Fruit fly (Drosophila melanogaster): Measurements from ENCODE around the gene RpLP0.

Gene RpLP0

dm6 chr3L:22051152-22051551 lies 24.5 kb upstream of the RpLP0 start (continued):
- no peak for TF ChIP-seq chn (GFP tag; optimal IDR thresholded peaks at IDR 0.05)
- no peak for TF ChIP-seq zen (tag; optimal IDR thresholded peaks at IDR 0.05)
- TF ChIP-seq dmrt11E (tag; optimal IDR thresholded peaks at IDR 0.05) = no peak
- peak; percentile 89 for TF ChIP-seq Deaf1 (tag; optimal IDR thresholded peaks at IDR 0.05)
- peak; percentile 9 for TF ChIP-seq nau (GFP tag; optimal IDR thresholded peaks at IDR 0.05)
- peak; percentile 78 for TF ChIP-seq Adf1 (GFP tag; IDR thresholded peaks at IDR 0.05)
- no peak for TF ChIP-seq Atf6 (GFP tag; IDR thresholded peaks at IDR 0.05)
- TF ChIP-seq jigr1 (GFP tag; IDR thresholded peaks at IDR 0.05) = no peak
- 0 out of 2 replicates have a peak, but pooled peaks have one; percentile 7 for TF ChIP-seq slbo (GFP tag; IDR thresholded peaks at IDR 0.05)
- no peak for TF ChIP-seq fd64A (GFP tag; optimal IDR thresholded peaks at IDR 0.05)
- TF ChIP-seq sd (tag; optimal IDR thresholded peaks at IDR 0.05) = peak; percentile 60
- no peak for TF ChIP-seq Lim3 (GFP tag; IDR thresholded peaks at IDR 0.05)
- peak; percentile 83 for TF ChIP-seq abd-A (tag; optimal IDR thresholded peaks at IDR 0.05)
- TF ChIP-seq sob (GFP tag; IDR thresholded peaks at IDR 0.05) = no peak
- no peak for TF ChIP-seq MESR4 (GFP tag; optimal IDR thresholded peaks at IDR 0.05)
- no peak for TF ChIP-seq ATbp (GFP tag; optimal IDR thresholded peaks at IDR 0.05)
- peak; percentile 53; the same call in 1 of the 3 replicates for TF ChIP-seq so (GFP tag; IDR thresholded peaks at IDR 0.05)
- TF ChIP-seq shn (GFP tag; optimal IDR thresholded peaks at IDR 0.05) = no peak
- TF ChIP-seq CG15601 (tag; optimal IDR thresholded peaks at IDR 0.05) = no peak
- TF ChIP-seq esg (GFP tag; conservative IDR thresholded peaks at IDR 0.05) = no peak
- no peak for TF ChIP-seq CG34376 (GFP tag; optimal IDR thresholded peaks at IDR 0.05)
- no peak for TF ChIP-seq fd96Cb (tag; optimal IDR thresholded peaks at IDR 0.05)
- 0 out of 3 replicates have a peak, but pooled peaks have one; percentile 12 for TF ChIP-seq CG16813 (GFP tag; IDR thresholded peaks at IDR 0.05; ENCODE audit: partially characterized antibody)
- no peak for TF ChIP-seq CG14050 (GFP tag; IDR thresholded peaks at IDR 0.05)
- no peak for TF ChIP-seq CG32772 (GFP tag; IDR thresholded peaks at IDR 0.05)
- TF ChIP-seq CG17568 (GFP tag; optimal IDR thresholded peaks at IDR 0.05) = no peak
- no peak for TF ChIP-seq btn (GFP tag; optimal IDR thresholded peaks at IDR 0.05)
- TF ChIP-seq Eip74EF (GFP tag; optimal IDR thresholded peaks at IDR 0.05) = peak in 1 of 2 experiments; percentile 41
- TF ChIP-seq CG6765 (GFP tag; optimal IDR thresholded peaks at IDR 0.05) = no peak
- peak; percentile 97 for TF ChIP-seq sr (GFP tag; IDR thresholded peaks at IDR 0.05)
- TF ChIP-seq CG1602 (GFP tag; optimal IDR thresholded peaks at IDR 0.05) = no peak
- TF ChIP-seq CG16815 (GFP tag; optimal IDR thresholded peaks at IDR 0.05) = no peak
- TF ChIP-seq CkIIα-i1 (GFP tag; IDR thresholded peaks at IDR 0.05) = no peak
- no peak for TF ChIP-seq CG8478 (optimal IDR thresholded peaks at IDR 0.05)
- no peak for TF ChIP-seq CG4820 (GFP tag; optimal IDR thresholded peaks at IDR 0.05)

dm6 chr3L:22053343-22053742 lies 22.3 kb upstream of the RpLP0 start:
- TF ChIP-seq ATbp (GFP tag; optimal IDR thresholded peaks at IDR 0.05) (peak; percentile 63), Med (GFP tag) (peak; percentile 44), Poxn (GFP tag; IDR thresholded peaks at IDR 0.05) (no peak), CG2678 (tag; optimal IDR thresholded peaks at IDR 0.05) (peak; percentile 26), Asciz (GFP tag; optimal IDR thresholded peaks at IDR 0.05) (peak; percentile 34), Vsx1 (GFP tag; optimal IDR thresholded peaks at IDR 0.05) (no peak), CG3407 (GFP tag; optimal IDR thresholded peaks at IDR 0.05) (peak; percentile 6), HHEX (GFP tag; optimal IDR thresholded peaks at IDR 0.05) (peak; percentile 8)
